Fruit fly (Drosophila melanogaster) whole organism, adult: ENCODE measurements around the gene Ppi1.
A peak's percentile ranks its signal among the peaks of the same experiment; 100 is the strongest.

Source experiments
- CG11617 ChIP-seq: fragments of 200-800 bp; sonication (Bioruptor generic); optimal IDR thresholded peaks from 2 replicates; lab custom pipeline; 2017; ENCODE audit warnings: mild to moderate bottlenecking, missing biosample characterization, missing genetic modification reagents, missing genetic modification characterization
- CG12768 ChIP-seq: fragments of 200-800 bp; sonication (Bioruptor generic); optimal IDR thresholded peaks from 2 replicates; lab custom pipeline; 2017; ENCODE audit warnings: missing biosample characterization, missing genetic modification characterization, mild to moderate bottlenecking, moderate library complexity, missing genetic modification reagents
- CG14711 ChIP-seq: fragments of 200-800 bp; sonication (Bioruptor generic); optimal IDR thresholded peaks from 2 replicates; lab custom pipeline; 2018; ENCODE audit warnings: missing biosample characterization, mild to moderate bottlenecking, missing genetic modification characterization, moderate library complexity
- CG1620 ChIP-seq: fragments of 200-800 bp; sonication (Bioruptor generic); optimal IDR thresholded peaks from 2 replicates; lab custom pipeline; 2016; ENCODE audit warnings: missing biosample characterization, missing genetic modification characterization
- CG33017 ChIP-seq: fragments of 200-800 bp; sonication (Bioruptor generic); optimal IDR thresholded peaks from 2 replicates; lab custom pipeline; 2018; ENCODE audit warnings: missing biosample characterization, mild to moderate bottlenecking, missing genetic modification characterization, moderate library complexity
- CG5204 ChIP-seq: fragments of 200-800 bp; sonication (Bioruptor generic); optimal IDR thresholded peaks from 2 replicates; lab custom pipeline; 2016; ENCODE audit warnings: missing biosample characterization, missing genetic modification characterization
- CG7045 ChIP-seq: fragments of 200-800 bp; sonication (Bioruptor generic); optimal IDR thresholded peaks from 2 replicates; lab custom pipeline; 2017; ENCODE audit warnings: missing biosample characterization, mild to moderate bottlenecking, missing genetic modification characterization
- CG7101 ChIP-seq: fragments of 200-800 bp; sonication (Bioruptor generic); optimal IDR thresholded peaks from 2 replicates; lab custom pipeline; 2018; ENCODE audit warnings: missing biosample characterization, mild to moderate bottlenecking, missing genetic modification characterization, moderate library complexity
- Clk ChIP-seq: fragments of 200-800 bp; sonication (Bioruptor generic); optimal IDR thresholded peaks from 2 replicates; lab custom pipeline; 2017; ENCODE audit warnings: missing biosample characterization, missing genetic modification characterization
- Crg-1 ChIP-seq: fragments of 200-800 bp; sonication (Bioruptor generic); optimal IDR thresholded peaks from 2 replicates; lab custom pipeline; 2016; ENCODE audit warnings: missing biosample characterization, missing genetic modification characterization
- Hr96 ChIP-seq: fragments of 200-800 bp; sonication (Bioruptor generic); optimal IDR thresholded peaks from 2 replicates; lab custom pipeline; 2016; ENCODE audit warnings: missing biosample characterization, missing genetic modification characterization
- Mnt ChIP-seq: fragments of 200-800 bp; sonication (Bioruptor generic); optimal IDR thresholded peaks from 2 replicates; lab custom pipeline; 2016; ENCODE audit warnings: missing biosample characterization, mild to moderate bottlenecking, missing genetic modification characterization
- bab1 ChIP-seq: fragments of 200-800 bp; sonication (Bioruptor generic); optimal IDR thresholded peaks from 3 replicates; lab custom pipeline; 2019; ENCODE audit warnings: missing biosample characterization, mild to moderate bottlenecking, missing genetic modification characterization, moderate library complexity
- cic ChIP-seq: fragments of 200-800 bp; sonication (Bioruptor generic); optimal IDR thresholded peaks from 2 replicates; lab custom pipeline; 2017; ENCODE audit warnings: missing biosample characterization, mild to moderate bottlenecking, missing genetic modification characterization, moderate library complexity
- cnc ChIP-seq, 2 experiments: fragments of >200 bp; optimal IDR thresholded peaks; 2 replicates each; lab custom pipeline; 2017
- kay ChIP-seq: fragments of 200-800 bp; sonication (Bioruptor generic); peaks from one replicate; lab custom pipeline; 2016; ENCODE audit warnings: missing biosample characterization, missing genetic modification characterization, borderline replicate concordance
- ovo ChIP-seq: fragments of 200-800 bp; sonication (Bioruptor generic); optimal IDR thresholded peaks from 2 replicates; lab custom pipeline; 2016; ENCODE audit warnings: missing biosample characterization, missing genetic modification characterization
- pad ChIP-seq: fragments of 200-800 bp; sonication (Bioruptor generic); optimal IDR thresholded peaks from 3 replicates; lab custom pipeline; 2017; ENCODE audit warnings: missing biosample characterization, missing genetic modification characterization, mild to moderate bottlenecking, moderate library complexity, missing genetic modification reagents
- tj ChIP-seq: fragments of 200-800 bp; sonication (Bioruptor generic); optimal IDR thresholded peaks from 3 replicates; lab custom pipeline; 2017; ENCODE audit warnings: missing biosample characterization, mild to moderate bottlenecking, missing genetic modification characterization, moderate library complexity
- toe ChIP-seq: fragments of 200-800 bp; sonication (Bioruptor generic); optimal IDR thresholded peaks from 2 replicates; lab custom pipeline; 2016; ENCODE audit warnings: missing biosample characterization, missing genetic modification characterization

The Ppi1 gene

DNA sequence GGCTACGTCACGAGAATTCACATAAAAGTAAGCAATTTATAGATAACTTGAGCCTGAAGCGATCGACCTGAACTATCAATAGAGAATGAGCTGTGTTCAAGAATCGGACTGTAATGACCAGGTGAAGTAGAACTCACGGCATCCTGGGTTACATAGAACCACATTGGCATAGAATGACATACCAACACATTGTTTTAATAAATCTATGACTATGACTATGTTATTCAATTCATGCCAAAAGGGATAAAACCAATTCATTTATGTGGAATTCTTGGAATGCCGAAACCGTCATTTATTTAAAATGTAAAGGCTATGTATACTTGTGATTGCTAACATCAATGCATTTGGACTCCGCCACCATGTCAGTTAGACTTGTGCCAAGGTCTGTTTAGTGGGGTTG is at the start of gene Ppi1:
Ppi1 (minus strand) TSS at position 101 of the 400 bp plus-strand sequence.
- TF ChIP-seq CG1620 (GFP tag; lab: Kevin White, UChicago) (no peak), CG11617 (GFP tag; lab: Kevin White, UChicago) (no peak), bab1 (GFP tag; lab: Kevin White, UChicago) (no peak), toe (GFP tag; lab: Kevin White, UChicago) (no peak), pad (GFP tag; lab: Kevin White, UChicago) (no peak), kay (GFP tag; lab: Kevin White, UChicago) (no peak), Mnt (no peak), Hr96 (GFP tag; lab: Kevin White, UChicago) (no peak), CG7045 (GFP tag; lab: Kevin White, UChicago) (no peak), cnc (optimal IDR thresholded peaks at IDR 0.05; lab: Kevin White, UChicago) (no peak), Clk (GFP tag; lab: Kevin White, UChicago) (no peak), cic (no peak), CG14711 (tag; lab: Kevin White, UChicago) (no peak), CG33017 (no peak), tj (GFP tag; lab: Kevin White, UChicago) (no peak), CG12768 (no peak), Crg-1 (no peak)

DNA sequence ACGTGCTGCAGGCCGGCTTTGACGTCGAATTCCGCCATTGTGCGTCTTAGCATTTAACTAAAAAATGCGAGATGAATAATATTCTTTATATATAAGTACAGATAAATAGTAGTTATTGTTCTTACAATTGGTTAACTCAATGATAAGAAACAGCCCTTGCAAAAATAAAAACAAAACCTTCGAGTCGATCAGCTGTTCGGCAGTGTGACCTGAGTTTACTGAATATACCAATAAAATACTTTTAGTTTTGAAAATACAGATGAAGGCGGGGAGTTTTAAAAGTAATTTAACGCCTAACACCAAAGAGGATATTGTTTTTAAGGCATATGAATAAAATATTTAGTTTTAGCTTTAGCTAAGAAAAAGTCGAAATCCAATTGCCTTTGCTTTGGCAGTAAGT is 48.6 kb upstream of the Ppi1 start, which contains the start of the genes CG1983 and CG15530:
CG1983 (minus strand) TSS at position 207 of the 400 bp plus-strand sequence.
CG15530 (plus strand) TSS at position 384 of the 400 bp plus-strand sequence.
- no peak for TF ChIP-seq bab1 (GFP tag; lab: Kevin White, UChicago)
- peak; percentile 82 for TF ChIP-seq kay (GFP tag; lab: Kevin White, UChicago)
- no peak for TF ChIP-seq CG33017
- no peak for TF ChIP-seq Mnt

DNA sequence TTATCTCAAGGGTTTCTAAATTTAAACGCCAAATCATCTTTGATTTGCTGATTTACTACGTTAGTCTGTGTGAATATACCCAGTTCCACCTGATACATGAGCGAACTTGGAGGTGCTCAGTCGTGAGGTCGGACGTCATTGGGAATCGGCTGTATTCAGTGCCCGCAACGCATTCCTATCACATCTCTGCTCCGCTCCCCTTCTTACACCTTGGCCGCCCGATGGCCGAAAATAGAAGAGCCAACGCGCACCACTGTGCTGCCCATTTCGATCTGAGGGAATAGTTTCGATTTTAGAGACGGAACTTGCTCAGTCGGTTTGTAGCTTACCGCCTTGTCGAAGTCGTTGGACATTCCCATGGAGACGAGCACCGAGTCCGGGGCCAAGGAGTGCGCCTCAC is 47.4 kb upstream of the Ppi1 start:
- TF ChIP-seq CG14711 (tag; lab: Kevin White, UChicago) = no peak
- TF ChIP-seq cnc (optimal IDR thresholded peaks at IDR 0.05; lab: Kevin White, UChicago) = no peak
- no peak for TF ChIP-seq CG5204 (GFP tag; lab: Kevin White, UChicago)
- TF ChIP-seq CG1620 (GFP tag; lab: Kevin White, UChicago) = no peak
- TF ChIP-seq Crg-1 = no peak
- no peak for TF ChIP-seq pad (GFP tag; lab: Kevin White, UChicago)
- no peak for TF ChIP-seq cic
- no peak for TF ChIP-seq bab1 (GFP tag; lab: Kevin White, UChicago)
- TF ChIP-seq CG7045 (GFP tag; lab: Kevin White, UChicago) = no peak
- no peak for TF ChIP-seq Hr96 (GFP tag; lab: Kevin White, UChicago)
- TF ChIP-seq kay (GFP tag; lab: Kevin White, UChicago) = no peak
- TF ChIP-seq CG11617 (GFP tag; lab: Kevin White, UChicago) = no peak
- TF ChIP-seq CG33017 = no peak
- no peak for TF ChIP-seq Clk (GFP tag; lab: Kevin White, UChicago)
- no peak for TF ChIP-seq Mnt
- TF ChIP-seq tj (GFP tag; lab: Kevin White, UChicago) = no peak
- no peak for TF ChIP-seq CG7101 (tag; lab: Kevin White, UChicago)
- TF ChIP-seq ovo (GFP tag; lab: Kevin White, UChicago) = no peak
- TF ChIP-seq CG12768 = no peak

DNA sequence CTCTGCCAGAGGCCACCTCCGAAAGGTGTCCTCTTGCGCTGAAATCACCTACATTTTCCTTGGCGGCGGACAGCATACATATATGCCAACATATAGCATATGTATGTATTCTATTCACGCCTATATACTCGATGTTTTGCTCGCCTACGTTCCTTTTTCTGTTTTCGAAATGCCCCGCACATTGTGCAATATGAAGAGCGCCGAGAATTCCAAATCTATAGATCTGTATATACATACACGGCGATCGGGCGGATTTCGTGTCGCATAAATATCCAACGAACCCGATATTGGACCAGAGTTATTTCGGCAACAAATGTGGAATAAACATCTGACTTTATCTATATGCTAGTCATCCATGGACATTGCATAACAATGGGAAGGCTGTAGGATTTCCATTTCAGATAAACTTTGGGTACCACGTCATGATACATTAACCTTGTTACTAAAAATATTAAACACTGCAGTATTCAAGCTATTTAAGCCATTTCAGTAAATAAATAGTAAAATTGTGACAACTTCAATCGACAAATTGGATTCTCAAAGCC is 46.2 kb upstream of the Ppi1 start:
- TF ChIP-seq Clk (GFP tag; lab: Kevin White, UChicago) (no peak), CG33017 (no peak), CG7045 (GFP tag; lab: Kevin White, UChicago) (no peak), kay (GFP tag; lab: Kevin White, UChicago) (no peak)

DNA sequence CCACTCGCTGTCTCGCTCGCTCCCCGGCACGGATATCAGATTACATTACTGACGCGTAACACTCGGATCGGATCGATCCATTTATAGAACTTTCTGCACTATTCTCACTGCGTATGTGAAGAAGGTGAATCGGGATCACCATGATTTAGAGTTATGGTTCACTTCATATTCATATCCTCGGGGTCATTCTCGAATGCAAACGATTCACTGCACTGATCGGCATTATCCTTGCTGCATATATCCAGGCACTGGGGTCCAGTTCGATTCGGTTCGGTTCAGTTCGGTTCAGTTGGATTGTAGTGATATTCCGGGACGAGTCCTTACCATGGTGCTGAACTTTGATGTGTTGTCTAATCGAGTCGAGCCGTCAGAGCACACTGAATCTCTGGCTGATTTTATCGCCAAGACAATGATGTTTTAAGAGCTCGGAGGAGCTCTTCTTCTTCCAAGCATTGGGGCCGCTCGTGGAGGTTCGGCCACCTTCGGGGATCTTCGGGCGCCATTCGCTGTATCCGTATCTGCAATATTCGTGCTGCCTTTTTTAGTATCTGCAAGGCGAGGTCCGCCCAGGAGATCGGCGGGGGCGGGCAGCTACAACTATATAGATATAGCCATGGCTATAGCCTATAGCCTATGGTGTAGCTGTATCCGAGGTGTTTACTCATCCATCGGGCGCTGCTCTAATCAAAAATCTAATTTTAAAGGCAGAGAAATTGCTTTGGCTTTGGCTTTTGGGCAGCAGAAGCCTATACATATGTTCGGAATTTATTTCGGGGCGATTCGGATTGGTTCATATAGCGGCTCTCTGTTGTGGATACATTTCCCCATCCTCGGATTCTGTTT is 45.5 kb upstream of the Ppi1 start, which contains the start of gene Mlc2:
Mlc2 (minus strand) TSS at position 392 of the 843 bp plus-strand sequence.
- TF ChIP-seq pad (GFP tag; lab: Kevin White, UChicago) = peak; percentile 42
- TF ChIP-seq Clk (GFP tag; lab: Kevin White, UChicago) = no peak

DNA sequence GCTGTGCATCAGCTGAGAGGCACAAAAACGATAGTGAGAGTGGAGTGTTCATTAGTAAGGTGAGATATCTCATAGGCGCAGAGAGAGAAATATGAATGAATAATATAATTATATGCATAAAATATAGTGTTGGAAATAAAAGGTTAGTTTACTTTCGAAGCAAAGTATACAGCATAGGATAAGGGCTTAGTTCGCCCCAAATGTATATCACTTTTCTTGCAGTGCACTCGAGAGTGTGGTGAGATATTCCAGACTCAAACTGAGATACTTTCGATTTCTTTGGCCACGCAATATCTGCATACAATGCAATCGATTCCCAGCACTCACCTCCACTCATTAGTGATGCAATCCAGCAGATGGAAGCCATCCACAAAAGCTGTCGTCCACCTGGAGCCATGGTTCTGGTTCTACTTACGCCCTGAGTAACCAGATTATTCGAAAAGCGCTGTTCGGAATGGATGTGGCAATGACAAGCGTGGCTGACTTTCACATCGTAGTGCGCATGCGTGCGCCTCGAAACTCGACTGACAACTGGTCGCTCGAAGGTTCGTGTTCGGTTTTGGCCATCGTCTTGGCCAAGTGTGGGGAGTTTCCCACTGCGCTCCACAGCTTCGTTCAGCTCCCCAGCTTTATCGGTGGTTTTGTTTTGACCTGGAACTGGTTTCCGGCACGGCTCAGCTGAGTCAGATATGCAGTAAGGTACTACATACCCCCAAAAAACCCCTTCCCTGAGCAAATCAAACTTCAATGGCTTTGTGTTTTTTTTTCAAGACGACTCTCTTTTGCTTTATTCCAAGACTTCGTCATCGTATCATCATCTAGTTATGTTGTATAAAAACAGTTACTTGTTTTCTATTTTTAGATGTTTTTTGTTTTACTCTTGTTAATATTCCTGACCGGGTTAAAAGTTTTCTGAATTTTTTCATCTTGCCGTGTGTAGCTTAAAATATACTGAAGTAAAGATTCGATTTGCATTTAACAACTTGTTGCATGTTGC is 42.0 kb upstream of the Ppi1 start, which contains the start of gene Rsod:
Rsod (minus strand) TSS at position 537 of the 997 bp plus-strand sequence.
- TF ChIP-seq Mnt (no peak), CG11617 (GFP tag; lab: Kevin White, UChicago) (no peak), Crg-1 (no peak), CG7101 (tag; lab: Kevin White, UChicago) (no peak), Hr96 (GFP tag; lab: Kevin White, UChicago) (no peak), cic (no peak), pad (GFP tag; lab: Kevin White, UChicago) (no peak), CG5204 (GFP tag; lab: Kevin White, UChicago) (no peak), toe (GFP tag; lab: Kevin White, UChicago) (no peak), CG14711 (tag; lab: Kevin White, UChicago) (no peak)
